Worm (Caenorhabditis elegans): ENCODE measurements around the gene nfi-1.

The nfi-1 gene

ce11 chrII:7570305-7570704 lies 32.3 kb downstream of the nfi-1 start, which contains the start of gene F35D2.3:
TSS of gene F35D2.3 (plus strand) at chrII:7570605.
- TF ChIP-seq ztf-25 (GFP tag; IDR thresholded peaks at IDR 0.05) (no peak), pha-4 (tag; optimal IDR thresholded peaks at IDR 0.05) (no peak), hlh-12 (tag; optimal IDR thresholded peaks at IDR 0.05) (no peak), ztf-3 (GFP tag; optimal IDR thresholded peaks at IDR 0.05) (no peak), ztf-22 (GFP tag; optimal IDR thresholded peaks at IDR 0.05) (no peak), ceh-79 (tag; optimal IDR thresholded peaks at IDR 0.05) (no peak), Y53G8AR.9 (GFP tag; conservative IDR thresholded peaks at IDR 0.05) (no peak), lsl-1 (GFP tag; optimal IDR thresholded peaks at IDR 0.05) (no peak), mes-4 (tag; optimal IDR thresholded peaks at IDR 0.05) (no peak), nfya-2 (GFP tag; IDR thresholded peaks at IDR 0.05) (no peak), K11D2.4 (GFP tag; IDR thresholded peaks at IDR 0.05) (no peak)

- TF ChIP-seq let-526 (GFP tag; IDR thresholded peaks at IDR 0.05) (no peak), F33H1.4 (GFP tag; IDR thresholded peaks at IDR 0.05) (no peak), lir-1 (GFP tag; conservative IDR thresholded peaks at IDR 0.05) (no peak), efl-1 (GFP tag; optimal IDR thresholded peaks at IDR 0.05) (no peak), ztf-26 (tag; optimal IDR thresholded peaks at IDR 0.05) (no peak), ceh-58 (GFP tag; IDR thresholded peaks at IDR 0.05) (no peak), hmg-20 (GFP tag; IDR thresholded peaks at IDR 0.05) (no peak), nfya-1 (tag; optimal IDR thresholded peaks at IDR 0.05; ENCODE audit: borderline replicate concordance, insufficient read depth) (no peak), cebp-2 (GFP tag; IDR thresholded peaks at IDR 0.05) (no peak), lag-1 (GFP tag; IDR thresholded peaks at IDR 0.05) (no peak), tbp1 (GFP tag; optimal IDR thresholded peaks at IDR 0.05) (no peak), D2030.7 (GFP tag; IDR thresholded peaks at IDR 0.05) (no peak), ceh-100 (GFP tag; IDR thresholded peaks at IDR 0.05) (no peak), tbx-9 (tag; optimal IDR thresholded peaks at IDR 0.05; ENCODE audit: borderline replicate concordance) (no peak), atf-7 (tag; optimal IDR thresholded peaks at IDR 0.05) (no peak), nhr-80 (tag; optimal IDR thresholded peaks at IDR 0.05) (no peak), ceh-40 (GFP tag; IDR thresholded peaks at IDR 0.05) (no peak), T07F8.4 (tag; optimal IDR thresholded peaks at IDR 0.05) (no peak), egl-18 (GFP tag; IDR thresholded peaks at IDR 0.05) (no peak)
These were observed 32.8 kb downstream of the nfi-1 start for ce11 chrII:7570820-7571219.

ce11 chrII:7574143-7574542 lies 36.2 kb downstream of the nfi-1 start, which contains the start of gene F35D2.2:
TSS of gene F35D2.2 (plus strand) at chrII:7574443.
- TF ChIP-seq ztf-26 (tag; optimal IDR thresholded peaks at IDR 0.05), result no peak
- TF ChIP-seq fkh-3 (tag; optimal IDR thresholded peaks at IDR 0.05), result no peak
- TF ChIP-seq lin-35 (GFP tag; optimal IDR thresholded peaks at IDR 0.05), result no peak
- TF ChIP-seq B0035.1 (tag; optimal IDR thresholded peaks at IDR 0.05), result no peak
- no peak for TF ChIP-seq aptf-3 (GFP tag; IDR thresholded peaks at IDR 0.05)
- TF ChIP-seq lir-1 (GFP tag; conservative IDR thresholded peaks at IDR 0.05), result no peak
- no peak for TF ChIP-seq nfya-1 (tag; optimal IDR thresholded peaks at IDR 0.05; ENCODE audit: borderline replicate concordance, insufficient read depth)
- no peak for TF ChIP-seq cebp-2 (GFP tag; IDR thresholded peaks at IDR 0.05)
- no peak for TF ChIP-seq mxl-1 (tag; optimal IDR thresholded peaks at IDR 0.05)
- no peak for TF ChIP-seq nhr-120 (GFP tag; IDR thresholded peaks at IDR 0.05)
- TF ChIP-seq hlh-26 (GFP tag; conservative IDR thresholded peaks at IDR 0.05), result no peak
- no peak for TF ChIP-seq ama-1 (optimal IDR thresholded peaks at IDR 0.05)
- no peak for TF ChIP-seq ama-1 (GFP tag; optimal IDR thresholded peaks at IDR 0.05)
- TF ChIP-seq tbp1 (GFP tag; optimal IDR thresholded peaks at IDR 0.05), result no peak
- TF ChIP-seq ceh-79 (tag; optimal IDR thresholded peaks at IDR 0.05), result no peak
- TF ChIP-seq xnd-1 (tag; optimal IDR thresholded peaks at IDR 0.05), result no peak
- no peak for TF ChIP-seq chd-7 (tag; optimal IDR thresholded peaks at IDR 0.05)
- no peak for TF ChIP-seq dox-1 (GFP tag; IDR thresholded peaks at IDR 0.05)
